Worm (Caenorhabditis elegans) whole organism, L3 larva: ENCODE results near the gene rmh-2.

Experiments used
- R02D3.7 ChIP-seq: fragments of 150-350 bp; optimal IDR thresholded peaks from 2 replicates; lab custom pipeline; 2014; ENCODE audit warnings: missing biosample characterization, missing genetic modification characterization
- ZK546.5 ChIP-seq: sonication (generic microtip); optimal IDR thresholded peaks from 2 replicates; lab custom pipeline; 2017; ENCODE audit warnings: missing biosample characterization, missing genetic modification characterization
- aly-2 ChIP-seq: fragments of 150-350 bp; optimal IDR thresholded peaks from 2 replicates; lab custom pipeline; 2014; ENCODE audit warnings: missing biosample characterization, missing genetic modification characterization
- ama-1 ChIP-seq: fragments of 150-350 bp; optimal IDR thresholded peaks from 2 replicates; lab custom pipeline; 2018
- ceh-16 ChIP-seq: sonication (generic microtip); optimal IDR thresholded peaks from 2 replicates; lab custom pipeline; 2017; ENCODE audit warnings: missing biosample characterization, missing genetic modification characterization
- ceh-28 ChIP-seq: fragments of 150-350 bp; optimal IDR thresholded peaks from 2 replicates; lab custom pipeline; 2014; ENCODE audit warnings: missing biosample characterization, missing genetic modification reagents, missing genetic modification characterization
- ceh-82 ChIP-seq: fragments of 150-350 bp; optimal IDR thresholded peaks from 2 replicates; lab custom pipeline; 2014; ENCODE audit warnings: missing biosample characterization, missing genetic modification characterization
- ceh-9 ChIP-seq: sonication (generic microtip); optimal IDR thresholded peaks from 2 replicates; lab custom pipeline; 2018; ENCODE audit warnings: missing biosample characterization, missing genetic modification characterization
- daf-12 ChIP-seq: fragments of 150-350 bp; optimal IDR thresholded peaks from 2 replicates; lab custom pipeline; 2014; ENCODE audit warnings: missing biosample characterization, missing genetic modification reagents, missing genetic modification characterization
- egl-5 ChIP-seq: fragments of 150-350 bp; optimal IDR thresholded peaks from 2 replicates; lab custom pipeline; 2017; ENCODE audit warnings: missing biosample characterization, missing genetic modification reagents, missing genetic modification characterization, inconsistent platforms
- elt-1 ChIP-seq: fragments of 150-350 bp; optimal IDR thresholded peaks from 2 replicates; lab custom pipeline; 2014; ENCODE audit warnings: missing biosample characterization, missing genetic modification characterization
- elt-2 ChIP-seq: sonication (generic microtip); optimal IDR thresholded peaks from 2 replicates; lab custom pipeline; 2016; ENCODE audit warnings: missing genetic modification reagents, mild to moderate bottlenecking, missing genetic modification characterization, missing compliant biosample characterization
- eor-1 ChIP-seq, 2 experiments: fragments of 150-350 bp; optimal IDR thresholded peaks; 2 replicates each; lab custom pipeline; 2014 to 2018; ENCODE audit warnings: missing biosample characterization in 2 of 2, missing genetic modification characterization in 2 of 2
- fkh-10 ChIP-seq: sonication (generic microtip); optimal IDR thresholded peaks from 2 replicates; lab custom pipeline; 2017; ENCODE audit warnings: missing biosample characterization, missing genetic modification reagents, missing genetic modification characterization
- fkh-2 ChIP-seq: fragments of 150-350 bp; optimal IDR thresholded peaks from 2 replicates; lab custom pipeline; 2014; ENCODE audit warnings: missing biosample characterization, missing genetic modification reagents, missing genetic modification characterization
- hmg-11 ChIP-seq: sonication (generic microtip); optimal IDR thresholded peaks from 2 replicates; lab custom pipeline; 2016; ENCODE audit warnings: missing genetic modification characterization, missing compliant biosample characterization
- jun-1 ChIP-seq: fragments of 150-350 bp; optimal IDR thresholded peaks from 2 replicates; lab custom pipeline; 2014; ENCODE audit warnings: missing biosample characterization, missing genetic modification reagents, missing genetic modification characterization
- lin-15B ChIP-seq: fragments of 150-350 bp; optimal IDR thresholded peaks from 2 replicates; lab custom pipeline; 2014; ENCODE audit warnings: missing biosample characterization, missing genetic modification characterization
- lin-39 ChIP-seq: fragments of 150-350 bp; optimal IDR thresholded peaks from 2 replicates; lab custom pipeline; 2018; ENCODE audit warnings: missing biosample characterization, missing genetic modification reagents, missing genetic modification characterization
- lsy-12 ChIP-seq: sonication (generic microtip); optimal IDR thresholded peaks from 2 replicates; lab custom pipeline; 2016; ENCODE audit warnings: mild to moderate bottlenecking, missing genetic modification characterization, missing compliant biosample characterization
- mml-1 ChIP-seq: fragments of 150-350 bp; sonication (generic microtip); optimal IDR thresholded peaks from 3 replicates; lab custom pipeline; 2014; ENCODE audit warnings: missing biosample characterization, missing genetic modification characterization
- nfya-1 ChIP-seq: sonication (generic microtip); optimal IDR thresholded peaks from 2 replicates; lab custom pipeline; 2017; ENCODE audit warnings: missing genetic modification characterization, mild to moderate bottlenecking, missing compliant biosample characterization, antibody characterized with exemption, moderate library complexity; ENCODE audit not compliant: insufficient read depth
- nhr-12 ChIP-seq: fragments of 150-350 bp; optimal IDR thresholded peaks from 2 replicates; lab custom pipeline; 2014; ENCODE audit warnings: missing biosample characterization, missing genetic modification characterization
- nhr-23 ChIP-seq: fragments of 150-350 bp; optimal IDR thresholded peaks from 2 replicates; lab custom pipeline; 2014; ENCODE audit warnings: missing biosample characterization, missing genetic modification reagents, missing genetic modification characterization
- nhr-237 ChIP-seq: fragments of 150-350 bp; optimal IDR thresholded peaks from 2 replicates; lab custom pipeline; 2014; ENCODE audit warnings: missing biosample characterization, missing genetic modification characterization
- nhr-25 ChIP-seq: sonication (generic microtip); optimal IDR thresholded peaks from 2 replicates; lab custom pipeline; 2017; ENCODE audit warnings: missing biosample characterization, missing genetic modification characterization
- nhr-28 ChIP-seq: fragments of 150-350 bp; optimal IDR thresholded peaks from 2 replicates; lab custom pipeline; 2014; ENCODE audit warnings: missing biosample characterization, missing genetic modification characterization
- nhr-67 ChIP-seq: fragments of 150-350 bp; optimal IDR thresholded peaks from 2 replicates; lab custom pipeline; 2014; ENCODE audit warnings: missing biosample characterization, missing genetic modification characterization
- nhr-76 ChIP-seq: fragments of 150-350 bp; sonication (generic microtip); optimal IDR thresholded peaks from 5 replicates; lab custom pipeline; 2014; ENCODE audit warnings: missing biosample characterization, missing genetic modification characterization
- nhr-77 ChIP-seq: fragments of 150-350 bp; optimal IDR thresholded peaks from 2 replicates; lab custom pipeline; 2014; ENCODE audit warnings: missing biosample characterization, missing genetic modification characterization
- pha-4 ChIP-seq: fragments of 150-350 bp; optimal IDR thresholded peaks from 2 replicates; lab custom pipeline; 2014; ENCODE audit warnings: missing biosample characterization, missing genetic modification reagents, missing genetic modification characterization
- pqm-1 ChIP-seq: fragments of 150-350 bp; optimal IDR thresholded peaks from 2 replicates; lab custom pipeline; 2017; ENCODE audit warnings: missing biosample characterization, missing genetic modification characterization, inconsistent platforms
- sea-2 ChIP-seq: fragments of 150-350 bp; sonication (generic microtip); optimal IDR thresholded peaks from 4 replicates; lab custom pipeline; 2014; ENCODE audit warnings: missing biosample characterization, missing genetic modification reagents, missing genetic modification characterization
- skn-1 ChIP-seq: fragments of 150-350 bp; optimal IDR thresholded peaks from 2 replicates; lab custom pipeline; 2014; ENCODE audit warnings: missing biosample characterization, missing genetic modification characterization
- snpc-4 ChIP-seq: fragments of 150-350 bp; optimal IDR thresholded peaks from 2 replicates; lab custom pipeline; 2014; ENCODE audit warnings: missing biosample characterization, missing genetic modification characterization
- tbx-2 ChIP-seq: sonication (generic microtip); optimal IDR thresholded peaks from 2 replicates; lab custom pipeline; 2016; ENCODE audit warnings: mild to moderate bottlenecking, missing genetic modification characterization, missing compliant biosample characterization
- unc-39 ChIP-seq: sonication (generic microtip); optimal IDR thresholded peaks from 4 replicates; lab custom pipeline; 2017; ENCODE audit warnings: missing biosample characterization, missing genetic modification characterization
- unc-62 ChIP-seq: fragments of 150-350 bp; sonication (generic microtip); optimal IDR thresholded peaks from 4 replicates; lab custom pipeline; 2014; ENCODE audit warnings: missing biosample characterization, missing genetic modification reagents, missing genetic modification characterization
- zag-1 ChIP-seq: fragments of 150-350 bp; optimal IDR thresholded peaks from 2 replicates; lab custom pipeline; 2014; ENCODE audit warnings: missing biosample characterization, missing genetic modification characterization
- ztf-11 ChIP-seq: fragments of 150-350 bp; optimal IDR thresholded peaks from 2 replicates; lab custom pipeline; 2014; ENCODE audit warnings: missing biosample characterization, missing genetic modification characterization
- ztf-4 ChIP-seq: fragments of 150-350 bp; optimal IDR thresholded peaks from 2 replicates; lab custom pipeline; 2014; ENCODE audit warnings: missing biosample characterization, missing genetic modification characterization

rmh-2 gene

DNA sequence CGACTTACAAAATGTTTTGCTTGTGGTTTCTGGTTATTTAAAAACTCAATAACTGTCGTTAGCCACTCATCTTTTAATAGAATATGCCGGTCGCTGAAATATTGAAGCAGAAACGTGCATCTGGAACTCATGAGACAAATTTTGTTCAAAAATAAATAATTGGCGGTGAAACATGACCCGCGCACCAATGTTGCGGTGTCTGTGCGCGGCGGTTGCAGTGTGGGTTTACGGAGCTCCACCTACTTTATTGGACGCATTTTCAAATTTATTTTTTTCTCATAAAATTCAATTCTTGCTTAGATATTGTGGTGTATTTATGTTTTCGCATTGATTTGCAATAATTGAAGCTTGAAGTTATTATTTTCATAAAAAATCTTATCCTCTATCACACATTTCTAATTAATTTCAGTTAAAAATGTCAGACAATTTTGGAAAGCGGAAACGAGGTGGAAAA lies at the start of gene rmh-2, which contains the start of gene suds-3:
TSS of gene rmh-2 (minus strand) at position 164 of the 454 bp plus-strand sequence.
TSS of gene suds-3 (plus strand) at position 404 of the 454 bp plus-strand sequence.
- TF ChIP-seq nfya-1 (peak; percentile 78), lin-39 (tag; lab: Kevin White, UChicago) (peak; percentile 1), nhr-25 (tag; lab: Kevin White, UChicago) (no peak), skn-1 (tag; lab: Kevin White, UChicago) (no peak), elt-2 (tag; lab: Kevin White, UChicago) (peak; percentile 18), R02D3.7 (tag; lab: Kevin White, UChicago) (peak; percentile 92), pha-4 (tag; lab: Kevin White, UChicago) (peak; percentile 51), lin-15B (tag; lab: Kevin White, UChicago) (peak; percentile 71)
- TF ChIP-seq, all 47 proteins: peak for 6

DNA sequence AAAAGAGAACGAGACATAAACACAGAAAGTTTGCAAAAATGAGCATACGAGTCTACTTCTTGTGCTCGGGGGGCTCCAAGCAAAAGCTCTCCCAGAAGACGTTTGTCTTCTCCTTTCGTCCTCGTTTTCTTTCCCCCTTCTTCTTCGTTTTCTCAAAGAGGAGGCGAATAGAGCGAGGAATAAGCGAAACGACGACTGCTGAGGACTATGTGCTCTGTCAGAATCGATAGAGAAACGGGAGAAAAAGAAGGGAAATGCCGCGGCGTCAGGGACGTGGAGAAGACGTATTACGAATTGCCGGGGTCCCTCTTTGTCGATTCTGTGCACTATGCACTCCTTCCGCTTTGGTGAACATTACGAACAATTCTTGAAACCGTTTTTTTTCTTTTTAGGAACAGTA lies 47.9 kb upstream of the rmh-2 start:
- peak; percentile 59 for TF ChIP-seq lin-39 (tag; lab: Kevin White, UChicago)
- no peak for TF ChIP-seq aly-2 (tag; lab: Kevin White, UChicago)
- peak; percentile 5 for TF ChIP-seq snpc-4
- peak; percentile 60 for TF ChIP-seq nfya-1
- TF ChIP-seq hmg-11 (tag; lab: Kevin White, UChicago) = peak; percentile 48

DNA sequence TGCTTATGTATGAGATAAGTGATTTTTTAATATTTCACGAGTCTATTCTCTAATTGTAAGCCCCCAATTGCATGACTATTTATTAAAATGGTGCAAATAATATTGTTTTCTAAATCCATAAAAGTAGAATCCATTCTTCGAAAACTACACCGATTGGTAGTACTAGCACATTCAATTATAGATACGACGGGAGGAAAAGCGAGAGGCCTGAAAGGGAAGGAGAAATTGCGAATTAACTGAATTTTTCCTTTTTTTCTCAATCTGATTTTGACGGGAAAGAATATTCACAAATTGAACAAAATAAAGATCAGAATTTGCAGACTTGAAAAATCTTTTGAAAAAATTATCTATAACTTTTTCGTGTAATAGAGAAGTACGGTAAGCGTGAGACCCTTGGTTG lies 46.6 kb upstream of the rmh-2 start:
- TF ChIP-seq lin-39 (tag; lab: Kevin White, UChicago) (no peak), ceh-28 (tag; lab: Kevin White, UChicago) (no peak), fkh-10 (peak; percentile 62), elt-2 (tag; lab: Kevin White, UChicago) (no peak)

DNA sequence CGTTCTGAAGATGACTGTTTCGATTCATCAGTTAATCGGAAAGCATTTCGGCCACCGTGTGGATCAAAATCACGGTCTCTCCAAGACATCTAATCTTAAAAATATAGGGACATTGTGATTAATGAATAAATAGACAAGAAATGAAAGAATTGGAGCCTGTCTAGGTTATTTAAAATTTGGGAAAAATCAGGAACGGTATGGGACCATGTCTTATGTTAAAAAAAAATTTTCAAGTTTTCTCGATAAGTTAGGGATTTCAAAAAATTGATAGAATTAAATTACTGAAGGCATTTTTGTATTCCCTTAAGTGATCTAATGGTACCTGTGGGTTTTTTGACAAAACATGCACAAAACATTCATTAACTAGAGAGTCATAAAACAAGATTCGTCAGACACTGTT lies 45.6 kb upstream of the rmh-2 start, which contains the start of gene unc-41:
TSS of gene unc-41 (minus strand) at position 101 of the 400 bp plus-strand sequence.
- TF ChIP-seq unc-39 = no peak
- TF ChIP-seq zag-1 = no peak
- no peak for TF ChIP-seq ceh-9

DNA sequence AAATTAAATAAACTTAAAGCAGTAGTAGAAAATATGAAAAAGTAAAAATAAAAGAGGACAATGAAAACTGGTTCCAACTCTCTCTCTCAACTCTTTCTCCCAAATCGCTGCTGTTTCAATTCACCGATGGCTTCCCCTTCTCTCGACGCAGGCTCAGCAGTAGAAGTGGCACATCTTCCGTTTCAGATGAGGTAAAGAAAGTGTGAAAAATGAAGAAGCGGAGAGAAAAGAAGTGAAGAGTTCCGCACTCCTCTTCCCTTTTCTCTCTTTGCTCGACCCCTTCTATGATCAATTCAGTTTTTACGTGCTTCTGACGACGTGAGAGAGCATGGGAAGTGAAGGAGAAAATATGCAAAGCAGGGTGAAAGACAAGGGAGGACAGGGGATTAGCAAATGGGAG lies 43.7 kb upstream of the rmh-2 start:
- TF ChIP-seq nfya-1 (peak; percentile 46), egl-5 (tag; lab: Kevin White, UChicago) (no peak), fkh-10 (peak; percentile 72), lin-39 (tag; lab: Kevin White, UChicago) (peak; percentile 1)

DNA sequence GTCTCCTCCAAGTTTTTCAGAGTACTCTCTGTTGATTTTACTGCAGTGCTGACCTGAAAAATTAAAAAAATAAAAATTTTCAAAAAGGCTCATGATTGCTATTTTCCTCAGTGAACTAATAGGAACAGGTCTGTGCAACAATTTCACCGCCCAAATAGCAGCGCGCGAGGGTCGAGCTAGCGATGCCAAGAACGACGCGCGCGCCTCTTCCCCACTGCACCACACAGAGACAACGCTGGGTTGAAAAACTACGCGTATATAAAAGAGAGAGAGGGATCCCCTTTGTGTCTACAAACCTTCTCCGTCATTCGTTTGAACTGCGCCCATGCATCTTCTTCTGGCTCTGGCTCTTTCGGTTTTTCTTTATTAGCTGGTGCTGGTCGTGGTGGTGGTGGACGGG lies 39.5 kb upstream of the rmh-2 start:
- TF ChIP-seq sea-2 (GFP tag; lab: Kevin White, UChicago) = no peak
- no peak for TF ChIP-seq daf-12 (tag; lab: Kevin White, UChicago)
- no peak for TF ChIP-seq nhr-67 (tag; lab: Kevin White, UChicago)
- TF ChIP-seq fkh-2 (tag; lab: Kevin White, UChicago) = no peak
- TF ChIP-seq unc-62 (GFP tag; lab: Kevin White, UChicago) = peak; percentile 16
- TF ChIP-seq zag-1 = no peak
- no peak for TF ChIP-seq nhr-76 (tag; lab: Kevin White, UChicago)
- TF ChIP-seq elt-2 (tag; lab: Kevin White, UChicago) = peak; percentile 52
- TF ChIP-seq pha-4 (tag; lab: Kevin White, UChicago) = no peak
- TF ChIP-seq ama-1 (lab: Kevin White, UChicago) = peak; percentile 53
- TF ChIP-seq nhr-237 (tag; lab: Kevin White, UChicago) = no peak
- TF ChIP-seq unc-39 = no peak
- peak; percentile 38 for TF ChIP-seq nhr-77 (tag; lab: Kevin White, UChicago)
- peak; percentile 79 for TF ChIP-seq hmg-11 (tag; lab: Kevin White, UChicago)
- TF ChIP-seq lin-39 (tag; lab: Kevin White, UChicago) = peak; percentile 90
- peak; percentile 11 for TF ChIP-seq R02D3.7 (tag; lab: Kevin White, UChicago)
- TF ChIP-seq ztf-11 (tag; lab: Kevin White, UChicago) = no peak
- TF ChIP-seq ceh-16 (tag; lab: Kevin White, UChicago) = peak; percentile 9
- TF ChIP-seq elt-1 = no peak
- TF ChIP-seq lsy-12 (tag; lab: Kevin White, UChicago) = peak; percentile 61
- TF ChIP-seq skn-1 (tag; lab: Kevin White, UChicago) = peak; percentile 2
- TF ChIP-seq ZK546.5 (tag; lab: Kevin White, UChicago) = no peak
- no peak for TF ChIP-seq nhr-28 (tag; lab: Kevin White, UChicago)
- no peak for TF ChIP-seq nhr-12 (tag; lab: Kevin White, UChicago)
- no peak for TF ChIP-seq aly-2 (tag; lab: Kevin White, UChicago)
- no peak for TF ChIP-seq nhr-25 (tag; lab: Kevin White, UChicago)
- TF ChIP-seq nhr-23 = no peak
- TF ChIP-seq eor-1 (tag; optimal IDR thresholded peaks at IDR 0.05; lab: Kevin White, UChicago) = no peak
- no peak for TF ChIP-seq mml-1 (tag; lab: Kevin White, UChicago)
- TF ChIP-seq tbx-2 (tag; lab: Kevin White, UChicago) = peak; percentile 67
- peak; percentile 22 for TF ChIP-seq snpc-4
- TF ChIP-seq lin-15B (tag; lab: Kevin White, UChicago) = peak; percentile 21
- TF ChIP-seq jun-1 (tag; lab: Kevin White, UChicago) = peak; percentile 2
- peak; percentile 23 for TF ChIP-seq ceh-82 (tag; lab: Kevin White, UChicago)
- TF ChIP-seq pqm-1 (tag; lab: Kevin White, UChicago) = no peak
- TF ChIP-seq ztf-4 = peak; percentile 76
- TF ChIP-seq egl-5 (tag; lab: Kevin White, UChicago) = peak; percentile 59
- TF ChIP-seq fkh-10 = no peak
- TF ChIP-seq ceh-9 = no peak
